Worm (Caenorhabditis elegans) whole organism, L3 larva: ENCODE data around the gene lin-37.
A peak's percentile ranks its signal among the peaks of the same experiment; 100 is the strongest.

Experiments used
- ama-1 ChIP-seq: fragments of 150-350 bp; optimal IDR thresholded peaks from 2 replicates; lab custom pipeline; 2018
- egl-27 ChIP-seq: sonication (generic microtip); optimal IDR thresholded peaks from 4 replicates; lab custom pipeline; 2017; ENCODE audit warnings: missing biosample characterization, missing genetic modification reagents, missing genetic modification characterization
- lin-39 ChIP-seq: fragments of 150-350 bp; optimal IDR thresholded peaks from 2 replicates; lab custom pipeline; 2018; ENCODE audit warnings: missing biosample characterization, missing genetic modification reagents, missing genetic modification characterization
- nhr-25 ChIP-seq: sonication (generic microtip); optimal IDR thresholded peaks from 2 replicates; lab custom pipeline; 2017; ENCODE audit warnings: missing biosample characterization, missing genetic modification characterization
- unc-39 ChIP-seq: sonication (generic microtip); optimal IDR thresholded peaks from 4 replicates; lab custom pipeline; 2017; ENCODE audit warnings: missing biosample characterization, missing genetic modification characterization
- unc-62 ChIP-seq: fragments of 150-350 bp; sonication (generic microtip); optimal IDR thresholded peaks from 4 replicates; lab custom pipeline; 2014; ENCODE audit warnings: missing biosample characterization, missing genetic modification reagents, missing genetic modification characterization

- TF ChIP-seq nhr-25 (peak; percentile 46), lin-39 (tag; lab: Kevin White, UChicago) (no peak), unc-39 (tag; lab: Kevin White, UChicago) (no peak), egl-27 (no peak), unc-62 (GFP tag; lab: Kevin White, UChicago) (no peak), ama-1 (lab: Kevin White, UChicago) (no peak)
These were observed 40.3 kb downstream of the lin-37 start for ce11 chrIII:7032070-7032469.
